Fruit fly (Drosophila melanogaster): Measurements from ENCODE around the gene CG4199.
A peak's percentile ranks its signal among the peaks of the same experiment; 100 is the strongest.

CG4199 gene

DNA sequence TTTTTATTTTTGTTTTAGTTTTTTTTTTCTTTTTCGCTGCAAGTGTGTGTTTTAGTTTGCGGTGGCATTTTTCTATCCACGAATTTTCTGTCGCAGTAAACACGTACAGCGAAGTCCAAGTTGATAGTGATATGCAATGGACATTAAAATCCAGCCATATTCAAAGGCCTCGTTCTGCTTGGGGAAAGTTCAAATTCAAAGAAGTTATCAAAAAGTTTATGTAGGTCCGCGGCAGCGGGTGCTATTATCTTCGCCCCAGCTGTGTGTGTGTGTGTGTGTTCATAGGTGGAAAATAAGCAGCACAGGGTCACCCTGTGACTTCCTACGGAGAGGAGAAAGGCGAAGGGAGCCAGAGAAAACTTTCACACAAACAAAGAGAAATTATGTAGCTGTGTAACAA, 14.2 kb upstream of the CG4199 start (continued):
- TF ChIP-seq Doc2 (GFP tag; IDR thresholded peaks at IDR 0.05) (no peak), CG11085 (GFP tag; IDR thresholded peaks at IDR 0.05) (no peak), MTF-1 (GFP tag; optimal IDR thresholded peaks at IDR 0.05; ENCODE audit: borderline replicate concordance) (no peak), MBD-R2 (GFP tag; IDR thresholded peaks at IDR 0.05) (no peak), CG10654 (GFP tag; optimal IDR thresholded peaks at IDR 0.05) (peak; percentile 47), zf30C (GFP tag; optimal IDR thresholded peaks at IDR 0.05) (no peak), BEAF-32 (GFP tag; optimal IDR thresholded peaks at IDR 0.05) (no peak), Lhr (GFP tag; optimal IDR thresholded peaks at IDR 0.05) (peak; percentile 4), Ets65A (GFP tag) (peak; percentile 91), Atf-2 (GFP tag; optimal IDR thresholded peaks at IDR 0.05) (peak; percentile 17), sna (GFP tag; IDR thresholded peaks at IDR 0.05; ENCODE audit: partially characterized antibody) (no peak), shn (GFP tag; optimal IDR thresholded peaks at IDR 0.05) (peak; percentile 5), amos (GFP tag; IDR thresholded peaks at IDR 0.05; ENCODE audit: partially characterized antibody) (no peak), CG2678 (tag; optimal IDR thresholded peaks at IDR 0.05) (peak; percentile 57), twi (tag; optimal IDR thresholded peaks at IDR 0.05) (peak; percentile 8), bab2 (GFP tag; optimal IDR thresholded peaks at IDR 0.05) (peak; percentile 70), CG12391 (tag; optimal IDR thresholded peaks at IDR 0.05) (peak; percentile 65), CG32767 (GFP tag; IDR thresholded peaks at IDR 0.05) (peak; percentile 53; the same call in 1 of the 2 replicates), her (GFP tag; optimal IDR thresholded peaks at IDR 0.05) (peak; percentile 54), CG15011 (GFP tag; optimal IDR thresholded peaks at IDR 0.05) (no peak), CG10959 (GFP tag; IDR thresholded peaks at IDR 0.05) (no peak), CG13424 (tag; optimal IDR thresholded peaks at IDR 0.05) (peak; percentile 47), CG9817 (tag; optimal IDR thresholded peaks at IDR 0.05) (peak; percentile 35), HLH3B (GFP tag; IDR thresholded peaks at IDR 0.05) (peak; percentile 61), da (GFP tag; optimal IDR thresholded peaks at IDR 0.05) (no peak), CG1602 (GFP tag; optimal IDR thresholded peaks at IDR 0.05) (peak; percentile 46), ab (GFP tag; optimal IDR thresholded peaks at IDR 0.05) (no peak), CG11398 (GFP tag; optimal IDR thresholded peaks at IDR 0.05) (peak; percentile 56), gro (GFP tag; optimal IDR thresholded peaks at IDR 0.05) (no peak), Dp (GFP tag; optimal IDR thresholded peaks at IDR 0.05) (no peak), rib (GFP tag; IDR thresholded peaks at IDR 0.05) (no peak), CG8281 (tag; optimal IDR thresholded peaks at IDR 0.05) (no peak), CG9932 (GFP tag; IDR thresholded peaks at IDR 0.05) (peak; percentile 27; the same call in 1 of the 2 replicates), Stat92E (GFP tag; optimal IDR thresholded peaks at IDR 0.05) (no peak), ham (GFP tag; IDR thresholded peaks at IDR 0.05) (no peak), dysf (GFP tag; IDR thresholded peaks at IDR 0.05) (peak; percentile 62), corto (GFP tag; optimal IDR thresholded peaks at IDR 0.05) (no peak), CG12104 (GFP tag; optimal IDR thresholded peaks at IDR 0.05) (no peak), croc (GFP tag; conservative IDR thresholded peaks at IDR 0.05) (peak; percentile 32; the same call in 1 of the 3 replicates), Med (GFP tag) (peak; percentile 89), CG6791 (GFP tag; IDR thresholded peaks at IDR 0.05; ENCODE audit: partially characterized antibody) (no peak), grau (tag; optimal IDR thresholded peaks at IDR 0.05) (peak; percentile 60), CG33213 (GFP tag; optimal IDR thresholded peaks at IDR 0.05) (peak; percentile 28), lov (optimal IDR thresholded peaks at IDR 0.05) (no peak), lov (GFP tag; IDR thresholded peaks at IDR 0.05) (0 out of 3 replicates have a peak, but pooled peaks have one; percentile 48), Hr51 (GFP tag; optimal IDR thresholded peaks at IDR 0.05) (peak in 1 of 2 experiments; percentile 71), CG2875 (GFP tag; optimal IDR thresholded peaks at IDR 0.05) (peak; percentile 47), CG7271 (tag; optimal IDR thresholded peaks at IDR 0.05) (no peak), CG12071 (GFP tag; optimal IDR thresholded peaks at IDR 0.05) (peak; percentile 61), CG4360 (GFP tag; IDR thresholded peaks at IDR 0.05) (0 out of 2 replicates have a peak, but pooled peaks have one; percentile 33), CG11456 (GFP tag; IDR thresholded peaks at IDR 0.05) (0 out of 3 replicates have a peak, but pooled peaks have one; percentile 52)

Data from whole organism, embryonic.